Fruit fly (Drosophila melanogaster) whole organism, embryonic: ENCODE results near the gene CG33258.

Source experiments
- BEAF-32 ChIP-seq: fragments of 200-800 bp; sonication (Bioruptor generic); optimal IDR thresholded peaks from 3 replicates; lab custom pipeline; 2017; ENCODE audit warnings: missing biosample characterization, missing genetic modification characterization, mild to moderate bottlenecking, moderate library complexity, missing genetic modification reagents
- Bdp1 ChIP-seq: fragments of 200-800 bp; sonication (Bioruptor generic); optimal IDR thresholded peaks from 3 replicates; lab custom pipeline; 2016; ENCODE audit warnings: missing biosample characterization, missing genetic modification characterization
- CG10209 ChIP-seq: fragments of 200-800 bp; sonication (Bioruptor generic); optimal IDR thresholded peaks from 3 replicates; lab custom pipeline; 2017; ENCODE audit warnings: missing biosample characterization, mild to moderate bottlenecking, missing genetic modification characterization, missing genetic modification reagents
- CG10267 ChIP-seq: fragments of 200-800 bp; sonication (Bioruptor generic); optimal IDR thresholded peaks from 2 replicates; lab custom pipeline; 2018; ENCODE audit warnings: missing biosample characterization, mild to moderate bottlenecking, missing genetic modification characterization, moderate library complexity
- CG10959 ChIP-seq: fragments of 200-800 bp; sonication (Bioruptor generic); IDR thresholded peaks from 2 replicates; pipeline ENCODE4 v1.3.6; 2022; ENCODE audit warnings: missing biosample characterization, missing genetic modification characterization
- CG11247 ChIP-seq: fragments of 200-800 bp; sonication (Bioruptor generic); IDR thresholded peaks from 2 replicates; pipeline ENCODE4 v1.3.6; 2022; ENCODE audit warnings: missing biosample characterization, missing genetic modification characterization
- CG11398 ChIP-seq: fragments of 200-800 bp; sonication (Bioruptor generic); optimal IDR thresholded peaks from 2 replicates; lab custom pipeline; 2016; ENCODE audit warnings: missing biosample characterization, missing genetic modification characterization
- CG11695 ChIP-seq: fragments of 200-800 bp; sonication (Bioruptor generic); IDR thresholded peaks from 3 replicates; pipeline ENCODE4 v1.3.6; 2022; ENCODE audit warnings: missing biosample characterization, missing genetic modification characterization
- CG12219 ChIP-seq: fragments of 200-800 bp; sonication (Bioruptor generic); optimal IDR thresholded peaks from 3 replicates; lab custom pipeline; 2018; ENCODE audit warnings: missing biosample characterization, mild to moderate bottlenecking, missing genetic modification characterization
- CG12659 ChIP-seq: fragments of 200-800 bp; sonication (Bioruptor generic); optimal IDR thresholded peaks from 3 replicates; lab custom pipeline; 2017; ENCODE audit warnings: mild to moderate bottlenecking, missing biosample characterization, missing genetic modification reagents, missing genetic modification characterization
- CG14441 ChIP-seq: fragments of 200-800 bp; sonication (Bioruptor generic); IDR thresholded peaks from 2 replicates; pipeline ENCODE4 v1.3.6; 2022; ENCODE audit warnings: missing biosample characterization, missing genetic modification characterization
- CG14667 ChIP-seq: fragments of 200-800 bp; sonication (Bioruptor generic); IDR thresholded peaks from 2 replicates; pipeline ENCODE4 v1.3.6; 2022; ENCODE audit warnings: missing biosample characterization, missing genetic modification characterization
- CG16779 ChIP-seq: fragments of 200-800 bp; sonication (Bioruptor generic); IDR thresholded peaks from 2 replicates; pipeline ENCODE4 v1.3.6; 2022; ENCODE audit warnings: missing biosample characterization, missing genetic modification characterization
- CG17361 ChIP-seq: fragments of 200-800 bp; sonication (Bioruptor generic); IDR thresholded peaks from 3 replicates; pipeline ENCODE4 v1.3.6; 2022; ENCODE audit warnings: missing biosample characterization, missing genetic modification characterization
- CG17568 ChIP-seq: fragments of 200-800 bp; sonication (Bioruptor generic); optimal IDR thresholded peaks from 2 replicates; lab custom pipeline; 2018; ENCODE audit warnings: missing biosample characterization, mild to moderate bottlenecking, missing genetic modification characterization, moderate library complexity
- CG18476 ChIP-seq: fragments of 200-800 bp; sonication (Bioruptor generic); optimal IDR thresholded peaks from 2 replicates; lab custom pipeline; 2016; ENCODE audit warnings: missing biosample characterization, mild to moderate bottlenecking, missing genetic modification characterization
- CG2199 ChIP-seq: fragments of 200-800 bp; sonication (Bioruptor generic); IDR thresholded peaks from 3 replicates; pipeline ENCODE4 v1.3.6; 2022; ENCODE audit warnings: missing biosample characterization, missing genetic modification characterization
- CG2889 ChIP-seq: fragments of 200-800 bp; sonication (Bioruptor generic); IDR thresholded peaks from 3 replicates; pipeline ENCODE4 v1.3.6; 2022; ENCODE audit warnings: missing biosample characterization, missing genetic modification characterization
- CG30431 ChIP-seq: fragments of 200-800 bp; sonication (Bioruptor generic); optimal IDR thresholded peaks from 2 replicates; lab custom pipeline; 2017; ENCODE audit warnings: missing biosample characterization, missing genetic modification characterization
- CG3163 ChIP-seq: fragments of 200-800 bp; sonication (Bioruptor generic); optimal IDR thresholded peaks from 3 replicates; lab custom pipeline; 2016; ENCODE audit warnings: missing biosample characterization, missing genetic modification characterization
- CG34422 ChIP-seq: fragments of 200-800 bp; sonication (Bioruptor generic); IDR thresholded peaks from 3 replicates; pipeline ENCODE4 v1.3.6; 2022; ENCODE audit warnings: missing biosample characterization, missing genetic modification characterization
- CG4424 ChIP-seq: fragments of 200-800 bp; sonication (Bioruptor generic); optimal IDR thresholded peaks from 3 replicates; lab custom pipeline; 2016; ENCODE audit warnings: missing biosample characterization, missing genetic modification characterization
- CG7271 ChIP-seq: fragments of 200-800 bp; sonication (Bioruptor generic); optimal IDR thresholded peaks from 2 replicates; lab custom pipeline; 2018; ENCODE audit warnings: missing biosample characterization, mild to moderate bottlenecking, missing genetic modification characterization, moderate library complexity
- CG7963 ChIP-seq: fragments of 200-800 bp; sonication (Bioruptor generic); IDR thresholded peaks from 3 replicates; pipeline ENCODE4 v1.3.6; 2022; ENCODE audit warnings: missing biosample characterization, missing genetic modification characterization; ENCODE audit not compliant: partially characterized antibody
- CG9817 ChIP-seq: fragments of 200-800 bp; sonication (Bioruptor generic); optimal IDR thresholded peaks from 2 replicates; lab custom pipeline; 2018; ENCODE audit warnings: missing biosample characterization, mild to moderate bottlenecking, missing genetic modification characterization, moderate library complexity
- Dek ChIP-seq: fragments of 200-800 bp; sonication (Bioruptor generic); optimal IDR thresholded peaks from 3 replicates; lab custom pipeline; 2019; ENCODE audit warnings: missing biosample characterization, mild to moderate bottlenecking, missing genetic modification characterization, moderate library complexity
- E2f2 ChIP-seq: fragments of 200-800 bp; sonication (Bioruptor generic); IDR thresholded peaks from 2 replicates; pipeline ENCODE4 v1.3.6; 2022; ENCODE audit warnings: missing biosample characterization, missing genetic modification characterization
- HHEX ChIP-seq: fragments of 200-800 bp; sonication (Bioruptor generic); optimal IDR thresholded peaks from 3 replicates; lab custom pipeline; 2017; ENCODE audit warnings: missing biosample characterization, mild to moderate bottlenecking, missing genetic modification characterization, missing genetic modification reagents
- HLHmδ ChIP-seq: fragments of 200-800 bp; sonication (Bioruptor generic); optimal IDR thresholded peaks from 2 replicates; lab custom pipeline; 2018; ENCODE audit warnings: missing biosample characterization, mild to moderate bottlenecking, missing genetic modification characterization, moderate library complexity
- Hand ChIP-seq: fragments of 200-800 bp; sonication (Bioruptor generic); optimal IDR thresholded peaks from 2 replicates; lab custom pipeline; 2017; ENCODE audit warnings: mild to moderate bottlenecking, missing biosample characterization, missing genetic modification reagents, missing genetic modification characterization
- Hr51 ChIP-seq, 2 experiments: fragments of 200-800 bp; sonication (Bioruptor generic); optimal IDR thresholded peaks; 2 replicates in 1 of 2; 3 replicates in 1 of 2; lab custom pipeline; 2016 to 2018; ENCODE audit warnings: missing biosample characterization in 2 of 2, missing genetic modification characterization in 2 of 2, mild to moderate bottlenecking in 1 of 2, moderate library complexity in 1 of 2
- Hsf ChIP-seq: fragments of 200-800 bp; sonication (Bioruptor generic); optimal IDR thresholded peaks from 3 replicates; lab custom pipeline; 2016; ENCODE audit warnings: missing biosample characterization, missing genetic modification characterization
- Lim3 ChIP-seq: fragments of 200-800 bp; sonication (Bioruptor generic); IDR thresholded peaks from 2 replicates; pipeline ENCODE4 v1.3.6; 2022; ENCODE audit warnings: missing biosample characterization, missing genetic modification characterization
- Opbp ChIP-seq: fragments of 200-800 bp; sonication (Bioruptor generic); IDR thresholded peaks from 3 replicates; pipeline ENCODE4 v1.3.6; 2022; ENCODE audit warnings: missing biosample characterization, missing genetic modification characterization; ENCODE audit not compliant: partially characterized antibody
- Spps ChIP-seq: fragments of 200-800 bp; sonication (Bioruptor generic); optimal IDR thresholded peaks from 2 replicates; lab custom pipeline; 2018; ENCODE audit warnings: missing biosample characterization, mild to moderate bottlenecking, missing genetic modification characterization
- Xbp1 ChIP-seq: fragments of 200-800 bp; sonication (Bioruptor generic); optimal IDR thresholded peaks from 3 replicates; lab custom pipeline; 2016; ENCODE audit warnings: missing biosample characterization, mild to moderate bottlenecking, missing genetic modification characterization
- ase ChIP-seq: fragments of 200-800 bp; sonication (Bioruptor generic); IDR thresholded peaks from 3 replicates; pipeline ENCODE4 v1.3.6; 2022; ENCODE audit warnings: missing biosample characterization, missing genetic modification characterization
- cg ChIP-seq: fragments of 200-800 bp; sonication (Bioruptor generic); optimal IDR thresholded peaks from 3 replicates; lab custom pipeline; 2019; ENCODE audit warnings: missing biosample characterization, mild to moderate bottlenecking, missing genetic modification characterization, moderate library complexity
- ci ChIP-seq: fragments of 200-800 bp; sonication (Bioruptor generic); IDR thresholded peaks from 3 replicates; pipeline ENCODE4 v1.3.6; 2022; ENCODE audit warnings: missing biosample characterization, missing genetic modification characterization
- crp ChIP-seq, 2 experiments: fragments of 200-800 bp; sonication (Bioruptor generic); optimal IDR thresholded peaks; 2 replicates in 1 of 2; 3 replicates in 1 of 2; lab custom pipeline; 2017; ENCODE audit warnings: missing biosample characterization in 2 of 2, missing genetic modification characterization in 2 of 2, mild to moderate bottlenecking in 1 of 2, moderate library complexity in 1 of 2
- cwo ChIP-seq: fragments of 200-800 bp; sonication (Bioruptor generic); optimal IDR thresholded peaks from 3 replicates; lab custom pipeline; 2017; ENCODE audit warnings: missing biosample characterization, missing genetic modification characterization, mild to moderate bottlenecking, moderate library complexity, missing genetic modification reagents
- dm ChIP-seq: fragments of 200-800 bp; sonication (Bioruptor generic); optimal IDR thresholded peaks from 3 replicates; lab custom pipeline; 2016; ENCODE audit warnings: missing biosample characterization, missing genetic modification characterization
- gem ChIP-seq: fragments of 200-800 bp; sonication (Bioruptor generic); optimal IDR thresholded peaks from 2 replicates; lab custom pipeline; 2019; ENCODE audit warnings: missing biosample characterization, mild to moderate bottlenecking, missing genetic modification characterization, moderate library complexity
- lbe ChIP-seq: fragments of 200-800 bp; sonication (Bioruptor generic); optimal IDR thresholded peaks from 2 replicates; lab custom pipeline; 2016; ENCODE audit warnings: missing biosample characterization, mild to moderate bottlenecking, missing genetic modification characterization
- maf-S ChIP-seq: fragments of 200-800 bp; sonication (Bioruptor generic); optimal IDR thresholded peaks from 2 replicates; lab custom pipeline; 2016; ENCODE audit warnings: missing biosample characterization, missing genetic modification characterization
- pnt ChIP-seq: fragments of 200-800 bp; sonication (Bioruptor generic); optimal IDR thresholded peaks from 3 replicates; lab custom pipeline; 2016; ENCODE audit warnings: missing biosample characterization, missing genetic modification characterization
- rib ChIP-seq: fragments of 200-800 bp; sonication (Bioruptor generic); IDR thresholded peaks from 2 replicates; pipeline ENCODE4 v1.3.6; 2022; ENCODE audit warnings: missing biosample characterization, missing genetic modification characterization
- sr ChIP-seq: fragments of 200-800 bp; sonication (Bioruptor generic); IDR thresholded peaks from 3 replicates; pipeline ENCODE4 v1.3.6; 2022; ENCODE audit warnings: missing biosample characterization, missing genetic modification characterization
- z ChIP-seq: fragments of 200-800 bp; sonication (Bioruptor generic); IDR thresholded peaks from 3 replicates; pipeline ENCODE4 v1.3.6; 2022; ENCODE audit warnings: missing biosample characterization, missing genetic modification characterization

CG33258 gene

dm6 chr3L:16043045-16043781, 39.1 kb upstream of the CG33258 start (continued):
- TF ChIP-seq Bdp1 (GFP tag; lab: Kevin White, UChicago) (no peak), CG18476 (no peak), gem (peak; percentile 73), BEAF-32 (GFP tag; lab: Kevin White, UChicago) (no peak), Spps (no peak), CG9817 (tag; lab: Kevin White, UChicago) (no peak), CG17568 (GFP tag; lab: Kevin White, UChicago) (no peak), CG10267 (peak; percentile 72), Opbp (GFP tag; lab: Robert Waterston, UW) (no peak; the same call in 2 of the 3 replicates), CG7963 (GFP tag; lab: Robert Waterston, UW) (no peak), ase (GFP tag; lab: Robert Waterston, UW) (no peak), CG10209 (GFP tag; lab: Kevin White, UChicago) (peak; percentile 50), z (GFP tag; lab: Robert Waterston, UW) (no peak), CG7271 (tag; lab: Kevin White, UChicago) (peak; percentile 13), CG34422 (GFP tag; lab: Robert Waterston, UW) (0 out of 3 replicates have a peak, but pooled peaks have one; percentile 30), cwo (no peak), HHEX (GFP tag; lab: Kevin White, UChicago) (peak; percentile 49), CG11247 (GFP tag; lab: Robert Waterston, UW) (no peak), cg (GFP tag; lab: Kevin White, UChicago) (peak; percentile 72), Hsf (GFP tag; lab: Kevin White, UChicago) (no peak), HLHmδ (GFP tag; lab: Kevin White, UChicago) (no peak), E2f2 (GFP tag; lab: Robert Waterston, UW) (peak; percentile 29; the same call in 1 of the 2 replicates), maf-S (GFP tag; lab: Kevin White, UChicago) (no peak), crp (GFP tag; optimal IDR thresholded peaks at IDR 0.05; lab: Kevin White, UChicago) (no peak), CG14667 (no peak), CG16779 (GFP tag; lab: Robert Waterston, UW) (no peak), sr (GFP tag; lab: Robert Waterston, UW) (no peak), CG2199 (peak; percentile 8; the same call in 1 of the 3 replicates), Xbp1 (GFP tag; lab: Kevin White, UChicago) (no peak), lbe (GFP tag; lab: Kevin White, UChicago) (no peak), CG3163 (GFP tag; lab: Kevin White, UChicago) (no peak), CG4424 (GFP tag; lab: Kevin White, UChicago) (peak; percentile 34), CG11398 (no peak), CG2889 (GFP tag; lab: Robert Waterston, UW) (no peak), Hand (GFP tag; lab: Kevin White, UChicago) (no peak), Dek (tag; lab: Kevin White, UChicago) (no peak), CG17361 (GFP tag; lab: Robert Waterston, UW) (peak; percentile 76; the same call in 2 of the 3 replicates), CG11695 (GFP tag; lab: Robert Waterston, UW) (0 out of 3 replicates have a peak, but pooled peaks have one; percentile 48), CG12659 (GFP tag; lab: Kevin White, UChicago) (peak; percentile 50), CG10959 (GFP tag; lab: Robert Waterston, UW) (peak; percentile 37; the same call in 1 of the 2 replicates), CG12219 (GFP tag; lab: Kevin White, UChicago) (no peak), dm (no peak), Hr51 (GFP tag; optimal IDR thresholded peaks at IDR 0.05; lab: Kevin White, UChicago) (peak in 1 of 2 experiments; percentile 51), CG14441 (GFP tag; lab: Robert Waterston, UW) (no peak), Lim3 (no peak), rib (GFP tag; lab: Robert Waterston, UW) (peak; percentile 24; the same call in 1 of the 2 replicates), CG30431 (GFP tag; lab: Kevin White, UChicago) (peak; percentile 27), pnt (GFP tag; lab: Kevin White, UChicago) (no peak), ci (no peak)
